Fruit fly (Drosophila melanogaster) whole organism, wandering third instar larva: ENCODE measurements around the gene Pfas.
A peak's percentile ranks its signal among the peaks of the same experiment; 100 is the strongest.

ENCODE experiments used
- Abd-B ChIP-seq: fragments of >200 bp; optimal IDR thresholded peaks from 2 replicates; lab custom pipeline; 2017; ENCODE audit warnings: missing biosample characterization, missing genetic modification characterization
- CG9705 ChIP-seq: fragments of 200-800 bp; sonication (Bioruptor generic); optimal IDR thresholded peaks from 2 replicates; lab custom pipeline; 2018; ENCODE audit warnings: missing biosample characterization, mild to moderate bottlenecking, missing genetic modification characterization
- CrebA ChIP-seq: fragments of 200-800 bp; sonication (Bioruptor generic); optimal IDR thresholded peaks from 2 replicates; lab custom pipeline; 2016; ENCODE audit warnings: missing biosample characterization, mild to moderate bottlenecking, missing genetic modification characterization, borderline replicate concordance
- Dfd ChIP-seq: fragments of >200 bp; optimal IDR thresholded peaks from 2 replicates; lab custom pipeline; 2017; ENCODE audit warnings: missing biosample characterization, missing genetic modification characterization
- Dif ChIP-seq: fragments of 200-275, 200-300 bp; sonication (Bioruptor generic); optimal IDR thresholded peaks from 2 replicates; lab custom pipeline; 2018; ENCODE audit warnings: missing biosample characterization, missing genetic modification characterization; ENCODE audit not compliant: partially characterized antibody
- GATAd ChIP-seq: sonication (Bioruptor generic); optimal IDR thresholded peaks from 2 replicates; lab custom pipeline; 2016; ENCODE audit warnings: missing biosample characterization, missing genetic modification characterization
- HLH106 ChIP-seq: fragments of 200-800 bp; optimal IDR thresholded peaks from 3 replicates; lab custom pipeline; 2019; ENCODE audit warnings: missing biosample characterization, mild to moderate bottlenecking, missing genetic modification characterization, moderate library complexity
- Hnf4 ChIP-seq: fragments of 200-800 bp; sonication (Bioruptor generic); optimal IDR thresholded peaks from 2 replicates; lab custom pipeline; 2016; ENCODE audit warnings: missing biosample characterization, mild to moderate bottlenecking, missing genetic modification characterization
- Hr83 ChIP-seq: fragments of 200-300 bp; sonication (Bioruptor generic); optimal IDR thresholded peaks from 2 replicates; lab custom pipeline; 2016; ENCODE audit warnings: missing biosample characterization, mild to moderate bottlenecking, missing genetic modification characterization, moderate library complexity; ENCODE audit not compliant: poor library complexity, severe bottlenecking
- Jra ChIP-seq: sonication (Bioruptor generic); optimal IDR thresholded peaks from 2 replicates; lab custom pipeline; 2016; ENCODE audit warnings: missing biosample characterization, missing genetic modification characterization
- Mio ChIP-seq: sonication (Bioruptor generic); optimal IDR thresholded peaks from 2 replicates; lab custom pipeline; 2016; ENCODE audit warnings: missing biosample characterization, missing genetic modification characterization
- Myc ChIP-seq: fragments of >200 bp; optimal IDR thresholded peaks from 2 replicates; lab custom pipeline; 2017
- N ChIP-seq: fragments of >200 bp; optimal IDR thresholded peaks from 2 replicates; lab custom pipeline; 2018; ENCODE audit warnings: missing biosample characterization, missing external identifiers, missing genetic modification characterization
- OdsH ChIP-seq: fragments of 200-800 bp; sonication (Bioruptor generic); optimal IDR thresholded peaks from 2 replicates; lab custom pipeline; 2016; ENCODE audit warnings: missing biosample characterization, mild to moderate bottlenecking, missing genetic modification characterization
- Rel ChIP-seq, 2 experiments: fragments of 200-800 bp; sonication (Bioruptor generic) in 1 of 2; optimal IDR thresholded peaks; 2 replicates in 1 of 2; 3 replicates in 1 of 2; lab custom pipeline; 2016 to 2019; ENCODE audit warnings: mild to moderate bottlenecking in 2 of 2, missing biosample characterization in 2 of 2, missing genetic modification characterization in 2 of 2, moderate library complexity in 1 of 2
- Sp1 ChIP-seq: fragments of 200-800 bp; sonication (Bioruptor generic); optimal IDR thresholded peaks from 3 replicates; lab custom pipeline; 2019; ENCODE audit warnings: missing biosample characterization, mild to moderate bottlenecking, missing genetic modification characterization, moderate library complexity
- Vsx2 ChIP-seq: fragments of 200-300, 225-300 bp; sonication (Bioruptor generic); optimal IDR thresholded peaks from 2 replicates; lab custom pipeline; 2018; ENCODE audit warnings: missing biosample characterization, missing genetic modification characterization; ENCODE audit not compliant: partially characterized antibody
- br ChIP-seq: fragments of 200-800 bp; sonication (Bioruptor generic); optimal IDR thresholded peaks from 2 replicates; lab custom pipeline; 2016; ENCODE audit warnings: missing biosample characterization, missing genetic modification characterization
- brk ChIP-seq: fragments of 200-800 bp; sonication (Bioruptor generic); optimal IDR thresholded peaks from 2 replicates; lab custom pipeline; 2016; ENCODE audit warnings: missing biosample characterization, mild to moderate bottlenecking, missing genetic modification characterization
- dl ChIP-seq, 2 experiments: fragments of 175-275, 200-275 bp in 1 of 2; fragments of 200-275 bp in 1 of 2; sonication (Bioruptor generic); optimal IDR thresholded peaks; lab custom pipeline; 2018; ENCODE audit warnings: mild to moderate bottlenecking in 2 of 2, missing biosample characterization in 2 of 2, missing genetic modification characterization in 2 of 2, moderate library complexity in 2 of 2; ENCODE audit not compliant: partially characterized antibody in 2 of 2, insufficient read depth in 1 of 2
- dsf ChIP-seq: sonication (Bioruptor generic); optimal IDR thresholded peaks from 2 replicates; lab custom pipeline; 2016; ENCODE audit warnings: missing biosample characterization, missing genetic modification characterization, borderline replicate concordance
- fru ChIP-seq: fragments of 200-800 bp; sonication (Bioruptor generic); optimal IDR thresholded peaks from 3 replicates; lab custom pipeline; 2016; ENCODE audit warnings: missing biosample characterization, mild to moderate bottlenecking, missing genetic modification characterization
- h ChIP-seq: fragments of 200-800 bp; sonication (Bioruptor generic); optimal IDR thresholded peaks from 3 replicates; lab custom pipeline; 2016; ENCODE audit warnings: missing biosample characterization, mild to moderate bottlenecking, missing genetic modification characterization
- jim ChIP-seq: fragments of 175-275, 200-325 bp; sonication (Bioruptor generic); optimal IDR thresholded peaks from 2 replicates; lab custom pipeline; 2016; ENCODE audit warnings: missing biosample characterization, mild to moderate bottlenecking, missing genetic modification characterization
- lola ChIP-seq: fragments of >200 bp; optimal IDR thresholded peaks from 2 replicates; lab custom pipeline; 2017; ENCODE audit warnings: missing biosample characterization, missing genetic modification characterization
- psq ChIP-seq: fragments of 200-800 bp; sonication (Bioruptor generic); optimal IDR thresholded peaks from 3 replicates; lab custom pipeline; 2017; ENCODE audit warnings: missing biosample characterization, mild to moderate bottlenecking, missing genetic modification characterization, moderate library complexity
- rgr ChIP-seq: fragments of 200-800 bp; sonication (Bioruptor generic); optimal IDR thresholded peaks from 3 replicates; lab custom pipeline; 2016; ENCODE audit warnings: missing biosample characterization, mild to moderate bottlenecking, missing genetic modification characterization
- sv ChIP-seq: fragments of 200-800 bp; sonication (Bioruptor generic); optimal IDR thresholded peaks from 3 replicates; lab custom pipeline; 2016; ENCODE audit warnings: missing biosample characterization, missing genetic modification characterization
- tai ChIP-seq: sonication (Bioruptor generic); optimal IDR thresholded peaks from 2 replicates; lab custom pipeline; 2016; ENCODE audit warnings: missing biosample characterization, missing genetic modification characterization
- woc ChIP-seq: sonication (Bioruptor generic); optimal IDR thresholded peaks from 2 replicates; lab custom pipeline; 2016; ENCODE audit warnings: missing biosample characterization, mild to moderate bottlenecking, missing genetic modification characterization

The Pfas gene

dm6 chr2L:6085733-6086317, 40.0 kb upstream of the Pfas start (continued):
- peak; percentile 4 for TF ChIP-seq br (GFP tag; lab: Kevin White, UChicago)
- TF ChIP-seq, all 38 proteins: peak for 13

dm6 chr2L:6084694-6085093, 38.8 kb upstream of the Pfas start:
- TF ChIP-seq Jra (GFP tag; lab: Kevin White, UChicago) (no peak), woc (GFP tag; lab: Kevin White, UChicago) (no peak), Hr83 (GFP tag; lab: Kevin White, UChicago) (peak; percentile 3), Vsx2 (GFP tag; lab: Kevin White, UChicago) (no peak), HLH106 (no peak), Dif (no peak), GATAd (GFP tag; lab: Kevin White, UChicago) (no peak), Mio (GFP tag; lab: Kevin White, UChicago) (no peak), h (GFP tag; lab: Kevin White, UChicago) (peak; percentile 9), Myc (lab: Kevin White, UChicago) (no peak), jim (GFP tag; lab: Kevin White, UChicago) (no peak), CrebA (GFP tag; lab: Kevin White, UChicago) (no peak), sv (GFP tag; lab: Kevin White, UChicago) (no peak), Dfd (GFP tag; lab: Kevin White, UChicago) (no peak), Sp1 (GFP tag; lab: Kevin White, UChicago) (no peak), Rel (GFP tag; optimal IDR thresholded peaks at IDR 0.05; lab: Kevin White, UChicago) (no peak), Rel (tag; optimal IDR thresholded peaks at IDR 0.05; lab: Kevin White, UChicago) (peak; percentile 49), dsf (GFP tag; lab: Kevin White, UChicago) (no peak)
- TF ChIP-seq, all 38 proteins: peak for 3

- TF ChIP-seq dl (GFP tag; optimal IDR thresholded peaks at IDR 0.05; lab: Kevin White, UChicago; ENCODE audit: insufficient read depth in 1 of 2, partially characterized antibody in 2 of 2) (no peak), N (GFP tag; lab: Kevin White, UChicago) (no peak), CrebA (GFP tag; lab: Kevin White, UChicago) (peak; percentile 62), h (GFP tag; lab: Kevin White, UChicago) (peak; percentile 42), Dfd (GFP tag; lab: Kevin White, UChicago) (no peak), CG9705 (GFP tag; lab: Kevin White, UChicago) (no peak), rgr (GFP tag; lab: Kevin White, UChicago) (peak; percentile 27), brk (GFP tag; lab: Kevin White, UChicago) (peak; percentile 2), psq (GFP tag; lab: Kevin White, UChicago) (peak; percentile 35), OdsH (GFP tag; lab: Kevin White, UChicago) (peak; percentile 29), GATAd (GFP tag; lab: Kevin White, UChicago) (no peak), Myc (lab: Kevin White, UChicago) (no peak), Vsx2 (GFP tag; lab: Kevin White, UChicago) (peak; percentile 30), sv (GFP tag; lab: Kevin White, UChicago) (no peak), Dif (peak; percentile 52), Rel (GFP tag; optimal IDR thresholded peaks at IDR 0.05; lab: Kevin White, UChicago) (no peak), Rel (tag; optimal IDR thresholded peaks at IDR 0.05; lab: Kevin White, UChicago) (peak; percentile 52), Abd-B (GFP tag; lab: Kevin White, UChicago) (no peak), Sp1 (GFP tag; lab: Kevin White, UChicago) (peak; percentile 16), br (GFP tag; lab: Kevin White, UChicago) (peak; percentile 57), Hnf4 (GFP tag; lab: Kevin White, UChicago) (peak; percentile 15), Jra (GFP tag; lab: Kevin White, UChicago) (peak; percentile 49), Hr83 (GFP tag; lab: Kevin White, UChicago) (peak; percentile 34)
Measured at dm6 chr2L:6082936-6083627, 37.2 kb upstream of the Pfas start.

dm6 chr2L:6082157-6082645, 36.4 kb upstream of the Pfas start, which contains the start of gene Kr-h1:
TSS of gene Kr-h1 (plus strand) at chr2L:6082603.
- TF ChIP-seq tai (GFP tag; lab: Kevin White, UChicago) (peak; percentile 8), Myc (lab: Kevin White, UChicago) (no peak), fru (GFP tag; lab: Kevin White, UChicago) (peak; percentile 69), dl (GFP tag; optimal IDR thresholded peaks at IDR 0.05; lab: Kevin White, UChicago; ENCODE audit: insufficient read depth in 1 of 2, partially characterized antibody in 2 of 2) (peak in 1 of 2 experiments; percentile 40), woc (GFP tag; lab: Kevin White, UChicago) (no peak), brk (GFP tag; lab: Kevin White, UChicago) (peak; percentile 60), rgr (GFP tag; lab: Kevin White, UChicago) (no peak), CrebA (GFP tag; lab: Kevin White, UChicago) (peak; percentile 86), jim (GFP tag; lab: Kevin White, UChicago) (peak; percentile 81), OdsH (GFP tag; lab: Kevin White, UChicago) (no peak), Dfd (GFP tag; lab: Kevin White, UChicago) (no peak), br (GFP tag; lab: Kevin White, UChicago) (peak; percentile 26), HLH106 (peak; percentile 8), Jra (GFP tag; lab: Kevin White, UChicago) (no peak), N (GFP tag; lab: Kevin White, UChicago) (no peak), Dif (no peak), dsf (GFP tag; lab: Kevin White, UChicago) (no peak), CG9705 (GFP tag; lab: Kevin White, UChicago) (no peak), lola (GFP tag; lab: Kevin White, UChicago) (no peak), Hr83 (GFP tag; lab: Kevin White, UChicago) (peak; percentile 76), h (GFP tag; lab: Kevin White, UChicago) (peak; percentile 58), Mio (GFP tag; lab: Kevin White, UChicago) (no peak), Vsx2 (GFP tag; lab: Kevin White, UChicago) (no peak), Rel (GFP tag; optimal IDR thresholded peaks at IDR 0.05; lab: Kevin White, UChicago) (peak; percentile 38), Rel (tag; optimal IDR thresholded peaks at IDR 0.05; lab: Kevin White, UChicago) (peak; percentile 58)
